Worm (Caenorhabditis elegans): ENCODE results near the gene F48G7.13.

- TF ChIP-seq ttx-3 (tag; optimal IDR thresholded peaks at IDR 0.05): no peak
- no peak for TF ChIP-seq zip-5 (tag; optimal IDR thresholded peaks at IDR 0.05)
- no peak for TF ChIP-seq eyg-1 (tag; optimal IDR thresholded peaks at IDR 0.05)
- no peak for TF ChIP-seq pax-1 (tag; optimal IDR thresholded peaks at IDR 0.05)
- no peak for TF ChIP-seq K09A11.1 (tag; optimal IDR thresholded peaks at IDR 0.05; ENCODE audit: insufficient read depth)
- no peak for TF ChIP-seq dve-1 (tag; optimal IDR thresholded peaks at IDR 0.05)
- no peak for TF ChIP-seq sox-4 (tag; optimal IDR thresholded peaks at IDR 0.05)
Observed at ce11 chrV:652940-653339, 37.6 kb downstream of the F48G7.13 start, which contains the start of gene srj-5.
